Fruit fly (Drosophila melanogaster): ENCODE measurements around the gene CG8043.

CG8043 gene

dm6 chr3R:8694110-8694826 is 17.6 kb downstream of the CG8043 start (continued):
- TF ChIP-seq CG31365 (tag; optimal IDR thresholded peaks at IDR 0.05) (no peak), Bteb2 (GFP tag; optimal IDR thresholded peaks at IDR 0.05) (no peak), dpn (GFP tag; optimal IDR thresholded peaks at IDR 0.05) (peak in 1 of 2 experiments; percentile 10), corto (GFP tag; optimal IDR thresholded peaks at IDR 0.05) (no peak), CG12236 (GFP tag; optimal IDR thresholded peaks at IDR 0.05) (no peak), sqz (GFP tag; optimal IDR thresholded peaks at IDR 0.05) (peak; percentile 93), CG5953 (GFP tag; IDR thresholded peaks at IDR 0.05) (no peak), Hand (GFP tag; optimal IDR thresholded peaks at IDR 0.05) (peak; percentile 91), stwl (tag; optimal IDR thresholded peaks at IDR 0.05) (no peak), onecut (GFP tag; IDR thresholded peaks at IDR 0.05) (peak; percentile 14; the same call in 1 of the 2 replicates), chm (GFP tag; IDR thresholded peaks at IDR 0.05) (peak; percentile 50; the same call in 1 of the 2 replicates), Bdp1 (GFP tag; optimal IDR thresholded peaks at IDR 0.05) (no peak), Nf-YC (tag; optimal IDR thresholded peaks at IDR 0.05) (peak; percentile 73), tna (GFP tag; IDR thresholded peaks at IDR 0.05; ENCODE audit: partially characterized antibody) (no peak), hth (optimal IDR thresholded peaks at IDR 0.05) (no peak), Fer3 (tag; optimal IDR thresholded peaks at IDR 0.05) (peak; percentile 62), slou (GFP tag; optimal IDR thresholded peaks at IDR 0.05) (no peak), CG11093 (GFP tag; IDR thresholded peaks at IDR 0.05) (no peak), CG30020 (tag; optimal IDR thresholded peaks at IDR 0.05) (no peak), Med (GFP tag) (no peak), caup (GFP tag; optimal IDR thresholded peaks at IDR 0.05; ENCODE audit: severe bottlenecking) (peak; percentile 59), CG33557 (GFP tag; optimal IDR thresholded peaks at IDR 0.05) (no peak), Drgx (GFP tag; IDR thresholded peaks at IDR 0.05) (peak; percentile 94), wor (GFP tag; IDR thresholded peaks at IDR 0.05) (no peak), CG4328 (GFP tag; optimal IDR thresholded peaks at IDR 0.05) (peak; percentile 32), CG13296 (GFP tag; optimal IDR thresholded peaks at IDR 0.05) (peak; percentile 80), CG10147 (GFP tag; optimal IDR thresholded peaks at IDR 0.05) (no peak), CG7786 (GFP tag; optimal IDR thresholded peaks at IDR 0.05) (no peak), cato (GFP tag; optimal IDR thresholded peaks at IDR 0.05; ENCODE audit: borderline replicate concordance) (no peak), trem (tag; optimal IDR thresholded peaks at IDR 0.05) (no peak), kni (GFP tag; optimal IDR thresholded peaks at IDR 0.05) (no peak), CG30403 (GFP tag; optimal IDR thresholded peaks at IDR 0.05) (no peak), CG12299 (tag; optimal IDR thresholded peaks at IDR 0.05) (peak; percentile 2), Meics (GFP tag; optimal IDR thresholded peaks at IDR 0.05) (peak; percentile 54), Mes4 (GFP tag; optimal IDR thresholded peaks at IDR 0.05) (no peak), CG34224 (GFP tag; IDR thresholded peaks at IDR 0.05; ENCODE audit: partially characterized antibody) (no peak), pros (GFP tag; optimal IDR thresholded peaks at IDR 0.05) (no peak), NFAT (GFP tag; IDR thresholded peaks at IDR 0.05) (peak; percentile 36; the same call in 1 of the 2 replicates), jumu (GFP tag; optimal IDR thresholded peaks at IDR 0.05) (no peak)

- TF ChIP-seq ci (GFP tag; IDR thresholded peaks at IDR 0.05) = no peak
- TF ChIP-seq klu (GFP tag; IDR thresholded peaks at IDR 0.05) = no peak
- no peak for TF ChIP-seq Sry-β (GFP tag; optimal IDR thresholded peaks at IDR 0.05)
- TF ChIP-seq CG1832 (GFP tag; optimal IDR thresholded peaks at IDR 0.05) = peak; percentile 20
- no peak for TF ChIP-seq CG10654 (GFP tag; optimal IDR thresholded peaks at IDR 0.05)
- TF ChIP-seq CG4360 (GFP tag; IDR thresholded peaks at IDR 0.05) = peak; percentile 70; the same call in 1 of the 2 replicates
- TF ChIP-seq zen (tag; optimal IDR thresholded peaks at IDR 0.05) = no peak
- TF ChIP-seq lov (optimal IDR thresholded peaks at IDR 0.05) = no peak
- TF ChIP-seq lov (GFP tag; IDR thresholded peaks at IDR 0.05) = no peak
- TF ChIP-seq inv (GFP tag; IDR thresholded peaks at IDR 0.05; ENCODE audit: partially characterized antibody) = no peak
- no peak for TF ChIP-seq CG10543 (GFP tag; optimal IDR thresholded peaks at IDR 0.05)
- TF ChIP-seq CG6765 (GFP tag; optimal IDR thresholded peaks at IDR 0.05) = no peak
- peak; percentile 97 for TF ChIP-seq z (GFP tag; IDR thresholded peaks at IDR 0.05)
These were observed 21.1 kb downstream of the CG8043 start, which contains the start of gene hb for dm6 chr3R:8697772-8698259. TSS of gene hb (minus strand) at chr3R:8697822.
